Fruit fly (Drosophila melanogaster): ENCODE data around the gene CG46460.

The CG46460 gene

dm6 chr3L:4193730-4194649 lies 33.1 kb downstream of the CG46460 start, which contains the start of gene CG43367:
CG43367 (plus strand) TSS chr3L:4193993.
- no peak for TF ChIP-seq CTCF (optimal IDR thresholded peaks at IDR 0.05)

DNA sequence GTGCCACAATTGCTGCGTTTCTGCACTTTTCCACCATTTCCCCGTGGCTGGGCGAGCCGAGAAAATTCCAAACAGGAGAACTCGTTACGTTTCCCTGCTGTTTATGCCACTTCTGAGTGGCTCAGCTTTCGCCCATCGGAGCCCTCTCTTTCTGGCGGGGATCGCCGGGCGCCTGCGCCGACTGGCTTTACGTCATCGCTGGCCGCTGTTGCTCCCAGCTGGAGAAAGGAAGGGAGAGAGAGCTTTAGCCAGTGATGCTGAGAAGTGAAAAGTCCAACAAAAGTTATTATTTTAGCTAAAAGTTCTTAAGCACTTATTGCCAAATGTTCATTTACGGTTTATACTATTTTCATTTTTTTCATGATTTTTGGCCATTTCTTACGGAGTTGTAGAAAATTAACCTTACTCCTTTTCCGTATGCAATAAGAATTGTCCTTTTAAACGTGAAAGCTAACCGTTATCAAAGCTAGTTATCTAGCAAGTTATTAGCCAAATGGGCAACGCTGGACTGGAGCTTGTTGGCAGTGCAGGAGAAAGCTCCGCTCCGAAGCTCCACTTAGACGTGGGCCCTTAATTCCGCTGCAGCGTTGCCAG lies 39.1 kb downstream of the CG46460 start, which contains the start of the genes Teh2 and tipE:
Gene Teh2, minus strand, starts transcription at position 94 of the 594 bp plus-strand sequence.
Gene tipE, plus strand, starts transcription at position 570 of the 594 bp plus-strand sequence.
- TF ChIP-seq CTCF (optimal IDR thresholded peaks at IDR 0.05) (no peak), CG8478 (optimal IDR thresholded peaks at IDR 0.05) (no peak)

DNA sequence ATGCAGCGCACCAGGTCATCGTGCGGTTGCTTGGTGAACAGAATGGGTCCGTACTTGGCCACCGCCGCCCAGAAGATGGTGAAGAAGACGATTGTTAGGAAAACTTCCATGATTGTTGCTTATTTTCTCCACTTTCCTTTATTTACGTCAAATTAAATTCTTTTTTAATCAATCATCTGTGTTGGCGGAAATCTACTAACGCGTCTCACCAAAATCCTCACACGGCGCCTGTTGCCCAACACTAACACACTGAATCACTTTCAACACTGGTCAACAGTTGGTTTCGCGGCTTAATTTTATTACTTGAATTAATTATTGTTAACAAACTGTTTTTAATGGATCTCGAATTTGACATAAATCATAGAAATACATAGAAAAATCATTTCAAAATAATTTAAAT lies 40.4 kb downstream of the CG46460 start, which contains the start of gene VhaM9.7-c:
Gene VhaM9.7-c, minus strand, starts transcription at position 207 of the 400 bp plus-strand sequence.
- TF ChIP-seq CG8478 (optimal IDR thresholded peaks at IDR 0.05) (no peak), CTCF (optimal IDR thresholded peaks at IDR 0.05) (no peak)

dm6 chr3L:4185259-4185658 lies 41.8 kb downstream of the CG46460 start:
- TF ChIP-seq CG8478 (optimal IDR thresholded peaks at IDR 0.05) (no peak), CTCF (optimal IDR thresholded peaks at IDR 0.05) (no peak)

dm6 chr3L:4184563-4184962 lies 42.5 kb downstream of the CG46460 start, which contains the start of gene Teh3:
Teh3 (minus strand) TSS chr3L:4184663.
- no peak for TF ChIP-seq CTCF (optimal IDR thresholded peaks at IDR 0.05)
- TF ChIP-seq CG8478 (optimal IDR thresholded peaks at IDR 0.05): no peak

- TF ChIP-seq CG8478 (optimal IDR thresholded peaks at IDR 0.05): no peak
- no peak for TF ChIP-seq CTCF (optimal IDR thresholded peaks at IDR 0.05)
Measured at dm6 chr3L:4177981-4178562, 49.0 kb downstream of the CG46460 start, which contains the start of gene Teh4. Teh4 (minus strand) TSS chr3L:4178270.
